Fruit fly (Drosophila melanogaster) whole organism: ENCODE results near the gene sens.

ENCODE experiments used
- CG8478 ChIP-seq: fragments of >200 bp; optimal IDR thresholded peaks from 2 replicates; lab custom pipeline; 2018; ENCODE audit warnings: inconsistent platforms
- Dll ChIP-seq: fragments of >200 bp; optimal IDR thresholded peaks from 2 replicates; lab custom pipeline; 2017
- pan ChIP-seq: fragments of >200 bp; optimal IDR thresholded peaks from 2 replicates; lab custom pipeline; 2017

- TF ChIP-seq pan (lab: Kevin White, UChicago) (no peak), CG8478 (lab: Kevin White, UChicago) (no peak), Dll (lab: Kevin White, UChicago) (no peak)
Observed at dm6 chr3L:13450177-13450793, 49.4 kb upstream of the sens start, which contains the start of the genes JMJD7 and CG10738.
